Fruit fly (Drosophila melanogaster) whole organism, pupa: ENCODE measurements around the gene CG4854.
A peak's percentile ranks its signal among the peaks of the same experiment; 100 is the strongest.

Source experiments
- CG10348 ChIP-seq: fragments of 200-800 bp; sonication (Bioruptor generic); IDR thresholded peaks from 2 replicates; pipeline ENCODE4 v1.3.6; 2022; ENCODE audit warnings: missing biosample characterization, missing genetic modification characterization
- CG12605 ChIP-seq: fragments of 200-800 bp; sonication (Bioruptor generic); IDR thresholded peaks from 2 replicates; pipeline ENCODE4 v1.3.6; 2022; ENCODE audit warnings: missing biosample characterization, missing genetic modification characterization
- CG13204 ChIP-seq: fragments of 200-800 bp; sonication (Bioruptor generic); optimal IDR thresholded peaks from 2 replicates; lab custom pipeline; 2018; ENCODE audit warnings: missing biosample characterization, mild to moderate bottlenecking, missing genetic modification characterization, moderate library complexity
- CG14655 ChIP-seq: fragments of 200-800 bp; sonication (Bioruptor generic); optimal IDR thresholded peaks from 3 replicates; lab custom pipeline; 2017; ENCODE audit warnings: mild to moderate bottlenecking, missing biosample characterization, missing genetic modification reagents, missing genetic modification characterization
- CG15710 ChIP-seq: fragments of 200-800 bp; sonication (Bioruptor generic); optimal IDR thresholded peaks from 2 replicates; lab custom pipeline; 2018; ENCODE audit warnings: missing biosample characterization, mild to moderate bottlenecking, missing genetic modification characterization, moderate library complexity
- CG17806 ChIP-seq: fragments of 200-800 bp; sonication (Bioruptor generic); optimal IDR thresholded peaks from 2 replicates; lab custom pipeline; 2018; ENCODE audit warnings: missing biosample characterization, mild to moderate bottlenecking, missing genetic modification characterization, moderate library complexity
- CG32121 ChIP-seq: fragments of 200-800 bp; sonication (Bioruptor generic); IDR thresholded peaks from 2 replicates; pipeline ENCODE4 v1.3.6; 2022; ENCODE audit warnings: missing biosample characterization, missing genetic modification characterization
- CG34367 ChIP-seq: fragments of 200-800 bp; sonication (Bioruptor generic); optimal IDR thresholded peaks from 2 replicates; lab custom pipeline; 2018; ENCODE audit warnings: missing biosample characterization, mild to moderate bottlenecking, missing genetic modification characterization
- CG4496 ChIP-seq: fragments of 200-800 bp; sonication (Bioruptor generic); IDR thresholded peaks from 3 replicates; pipeline ENCODE4 v1.3.6; 2022; ENCODE audit warnings: missing biosample characterization, missing genetic modification characterization
- CG8159 ChIP-seq: fragments of 200-800 bp; sonication (Bioruptor generic); optimal IDR thresholded peaks from 3 replicates; lab custom pipeline; 2018; ENCODE audit warnings: missing biosample characterization, mild to moderate bottlenecking, missing genetic modification characterization, moderate library complexity
- CG8301 ChIP-seq: fragments of 200-800 bp; sonication (Bioruptor generic); optimal IDR thresholded peaks from 2 replicates; lab custom pipeline; 2018; ENCODE audit warnings: missing biosample characterization, mild to moderate bottlenecking, missing genetic modification characterization
- CG9948 ChIP-seq: fragments of 200-800 bp; sonication (Bioruptor generic); optimal IDR thresholded peaks from 2 replicates; lab custom pipeline; 2018; ENCODE audit warnings: missing biosample characterization, mild to moderate bottlenecking, missing genetic modification characterization, moderate library complexity
- D1 ChIP-seq: fragments of 200-800 bp; sonication (Bioruptor generic); optimal IDR thresholded peaks from 2 replicates; lab custom pipeline; 2018; ENCODE audit warnings: missing biosample characterization, mild to moderate bottlenecking, missing genetic modification characterization, moderate library complexity
- EcR ChIP-seq: fragments of 200-800 bp; sonication (Bioruptor generic); optimal IDR thresholded peaks from 3 replicates; lab custom pipeline; 2019; ENCODE audit warnings: missing biosample characterization, missing genetic modification characterization, mild to moderate bottlenecking, moderate library complexity, missing genetic modification reagents
- Ets98B ChIP-seq: fragments of 200-800 bp; sonication (Bioruptor generic); IDR thresholded peaks from 2 replicates; pipeline ENCODE4 v1.3.6; 2022; ENCODE audit warnings: missing biosample characterization, missing genetic modification characterization
- Pif1A ChIP-seq: fragments of 200-800 bp; sonication (Bioruptor generic); optimal IDR thresholded peaks from 3 replicates; lab custom pipeline; 2016; ENCODE audit warnings: missing biosample characterization, missing genetic modification characterization
- Pif1B ChIP-seq: fragments of 200-800 bp; sonication (Bioruptor generic); optimal IDR thresholded peaks from 3 replicates; lab custom pipeline; 2016; ENCODE audit warnings: missing biosample characterization, missing genetic modification characterization
- Snoo ChIP-seq: fragments of 200-800 bp; sonication (Bioruptor generic); optimal IDR thresholded peaks from 3 replicates; lab custom pipeline; 2017; ENCODE audit warnings: missing biosample characterization, mild to moderate bottlenecking, missing genetic modification characterization, inconsistent platforms
- fd96Ca ChIP-seq: fragments of 200-800 bp; sonication (Bioruptor generic); IDR thresholded peaks from 3 replicates; pipeline ENCODE4 v1.3.6; 2022; ENCODE audit warnings: missing biosample characterization, missing genetic modification characterization
- gl ChIP-seq: fragments of 200-800 bp; sonication (Bioruptor generic); optimal IDR thresholded peaks from 2 replicates; lab custom pipeline; 2018; ENCODE audit warnings: missing biosample characterization, mild to moderate bottlenecking, missing genetic modification characterization
- rn ChIP-seq: fragments of 200-800 bp; sonication (Bioruptor generic); IDR thresholded peaks from 2 replicates; pipeline ENCODE4 v1.3.6; 2022; ENCODE audit warnings: missing biosample characterization, missing genetic modification characterization

CG4854 gene

dm6 chr3R:20021152-20021769 is 6.6 kb upstream of the CG4854 start, which contains the start of the genes PIG-L and psidin:
PIG-L (minus strand) TSS chr3R:20021338.
psidin (plus strand) TSS chr3R:20021704.
- TF ChIP-seq CG34367 (peak; percentile 83), CG10348 (GFP tag; lab: Robert Waterston, UW) (no peak), Pif1A (GFP tag; lab: Kevin White, UChicago) (no peak), gl (tag; lab: Kevin White, UChicago) (no peak), CG4496 (GFP tag; lab: Robert Waterston, UW) (peak; percentile 39; the same call in 2 of the 3 replicates), CG32121 (GFP tag; lab: Robert Waterston, UW) (peak; percentile 66), CG9948 (tag; lab: Kevin White, UChicago) (peak; percentile 81), CG8301 (peak; percentile 51), CG15710 (tag; lab: Kevin White, UChicago) (peak; percentile 88), EcR (GFP tag; lab: Kevin White, UChicago) (no peak), fd96Ca (GFP tag; lab: Robert Waterston, UW) (peak; percentile 62; the same call in 2 of the 3 replicates), D1 (tag; lab: Kevin White, UChicago) (no peak), Snoo (tag; lab: Kevin White, UChicago) (peak; percentile 85), Ets98B (GFP tag; lab: Robert Waterston, UW) (peak; percentile 30; the same call in 1 of the 2 replicates), Pif1B (no peak), CG8159 (tag; lab: Kevin White, UChicago) (peak; percentile 72), CG14655 (GFP tag; lab: Kevin White, UChicago) (no peak), rn (peak; percentile 23), CG13204 (GFP tag; lab: Kevin White, UChicago) (no peak), CG12605 (peak; percentile 52), CG17806 (tag; lab: Kevin White, UChicago) (peak; percentile 46)

- no peak for TF ChIP-seq CG14655 (GFP tag; lab: Kevin White, UChicago)
- no peak for TF ChIP-seq D1 (tag; lab: Kevin White, UChicago)
- peak; percentile 31; the same call in 1 of the 2 replicates for TF ChIP-seq rn
- TF ChIP-seq CG4496 (GFP tag; lab: Robert Waterston, UW): peak; percentile 33; the same call in 2 of the 3 replicates
- no peak for TF ChIP-seq EcR (GFP tag; lab: Kevin White, UChicago)
- no peak for TF ChIP-seq Pif1A (GFP tag; lab: Kevin White, UChicago)
- peak; percentile 76 for TF ChIP-seq CG9948 (tag; lab: Kevin White, UChicago)
- TF ChIP-seq gl (tag; lab: Kevin White, UChicago): peak; percentile 0
- peak; percentile 42; the same call in 1 of the 2 replicates for TF ChIP-seq CG32121 (GFP tag; lab: Robert Waterston, UW)
- peak; percentile 64 for TF ChIP-seq CG17806 (tag; lab: Kevin White, UChicago)
- no peak for TF ChIP-seq CG13204 (GFP tag; lab: Kevin White, UChicago)
- TF ChIP-seq CG8159 (tag; lab: Kevin White, UChicago): peak; percentile 79
- TF ChIP-seq Pif1B: no peak
- peak; percentile 77 for TF ChIP-seq CG15710 (tag; lab: Kevin White, UChicago)
- 0 out of 2 replicates have a peak, but pooled peaks have one; percentile 31 for TF ChIP-seq Ets98B (GFP tag; lab: Robert Waterston, UW)
- TF ChIP-seq CG12605: no peak
- peak; percentile 59 for TF ChIP-seq Snoo (tag; lab: Kevin White, UChicago)
- peak; percentile 69 for TF ChIP-seq CG10348 (GFP tag; lab: Robert Waterston, UW)
- peak; percentile 60 for TF ChIP-seq CG34367
- no peak for TF ChIP-seq fd96Ca (GFP tag; lab: Robert Waterston, UW)
- no peak for TF ChIP-seq CG8301
These were observed 3.3 kb downstream of the CG4854 start, which contains the start of gene trem for dm6 chr3R:20031043-20031763. trem (minus strand) TSS chr3R:20031309.

- no peak for TF ChIP-seq CG13204 (GFP tag; lab: Kevin White, UChicago)
- no peak for TF ChIP-seq CG12605
- TF ChIP-seq CG15710 (tag; lab: Kevin White, UChicago): no peak
- no peak for TF ChIP-seq CG14655 (GFP tag; lab: Kevin White, UChicago)
- TF ChIP-seq Ets98B (GFP tag; lab: Robert Waterston, UW): no peak
- no peak for TF ChIP-seq CG17806 (tag; lab: Kevin White, UChicago)
- no peak for TF ChIP-seq Pif1A (GFP tag; lab: Kevin White, UChicago)
- TF ChIP-seq CG4496 (GFP tag; lab: Robert Waterston, UW): no peak
- TF ChIP-seq CG9948 (tag; lab: Kevin White, UChicago): no peak
- no peak for TF ChIP-seq D1 (tag; lab: Kevin White, UChicago)
- no peak for TF ChIP-seq CG8301
These were observed 3.9 kb downstream of the CG4854 start, which contains the start of gene idc for dm6 chr3R:20031764-20032079. idc (plus strand) TSS chr3R:20031823.

dm6 chr3R:20035887-20036286 is 8.0 kb downstream of the CG4854 start, which contains the start of gene Regnase-1:
Regnase-1 (minus strand) TSS chr3R:20036056.
- TF ChIP-seq CG8159 (tag; lab: Kevin White, UChicago) (peak; percentile 64), D1 (tag; lab: Kevin White, UChicago) (no peak), CG14655 (GFP tag; lab: Kevin White, UChicago) (no peak), CG32121 (GFP tag; lab: Robert Waterston, UW) (peak; percentile 81), CG12605 (peak; percentile 73), CG17806 (tag; lab: Kevin White, UChicago) (no peak), CG9948 (tag; lab: Kevin White, UChicago) (peak; percentile 50), Snoo (tag; lab: Kevin White, UChicago) (peak; percentile 91), CG15710 (tag; lab: Kevin White, UChicago) (no peak), CG13204 (GFP tag; lab: Kevin White, UChicago) (no peak), EcR (GFP tag; lab: Kevin White, UChicago) (no peak), rn (no peak), CG10348 (GFP tag; lab: Robert Waterston, UW) (no peak), Ets98B (GFP tag; lab: Robert Waterston, UW) (peak; percentile 78), CG34367 (peak; percentile 83), Pif1B (peak; percentile 70), gl (tag; lab: Kevin White, UChicago) (no peak), CG8301 (no peak), fd96Ca (GFP tag; lab: Robert Waterston, UW) (peak; percentile 76), Pif1A (GFP tag; lab: Kevin White, UChicago) (no peak), CG4496 (GFP tag; lab: Robert Waterston, UW) (peak; percentile 89)
